Worm (Caenorhabditis elegans): ENCODE results near the gene C32A9.1.

DNA sequence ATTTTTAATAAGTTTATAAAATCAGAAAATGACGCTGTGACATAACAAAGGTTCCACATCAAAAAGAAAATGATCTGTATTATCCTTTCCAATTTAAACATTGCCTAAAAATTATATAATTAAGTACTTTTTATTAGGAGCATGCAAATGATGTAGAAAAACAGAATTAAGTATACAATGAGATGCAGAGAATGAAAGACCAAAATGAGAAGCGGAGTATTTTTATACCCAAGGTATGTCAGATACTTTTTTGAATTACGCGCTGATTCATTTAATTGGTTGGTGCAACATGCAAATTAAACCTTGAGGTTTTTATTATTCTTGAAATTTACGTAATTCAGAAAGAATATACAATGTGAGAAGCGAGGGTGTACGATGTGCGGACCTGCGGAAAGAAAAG is at the start of gene C32A9.1:
- TF ChIP-seq him-1 (tag; optimal IDR thresholded peaks at IDR 0.05): no peak
- no peak for TF ChIP-seq W03F9.2 (tag; optimal IDR thresholded peaks at IDR 0.05)
- no peak for TF ChIP-seq dao-5 (tag; optimal IDR thresholded peaks at IDR 0.05)
